Fruit fly (Drosophila melanogaster): ENCODE measurements around the gene chico.

chico gene

DNA sequence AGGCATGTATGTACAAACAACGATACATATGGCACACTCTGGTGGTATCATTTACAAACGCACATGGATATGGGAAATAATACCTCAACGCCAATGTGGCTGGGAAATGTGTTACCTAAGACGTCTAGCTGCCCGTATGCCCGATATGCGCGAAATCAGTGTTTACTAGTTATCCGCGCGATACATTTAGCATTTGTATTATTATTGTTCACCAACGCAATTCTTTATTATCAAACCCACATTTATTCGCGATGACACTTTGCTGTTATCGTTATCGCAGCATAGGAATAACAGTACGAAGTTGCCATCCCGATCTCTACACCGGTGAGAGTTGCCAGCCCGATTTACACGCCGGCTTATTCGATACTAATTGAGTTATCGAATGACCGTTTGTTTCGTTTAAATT lies at the start of gene chico:
Gene chico (minus strand): TSS at position 294 of the 406 bp plus-strand sequence.
- TF ChIP-seq Myc (optimal IDR thresholded peaks at IDR 0.05): no peak
- TF ChIP-seq psq (optimal IDR thresholded peaks at IDR 0.05): no peak
- no peak for TF ChIP-seq h (optimal IDR thresholded peaks at IDR 0.05)
- TF ChIP-seq ttk (optimal IDR thresholded peaks at IDR 0.05): no peak
- TF ChIP-seq insv (optimal IDR thresholded peaks at IDR 0.05): no peak
- TF ChIP-seq Sin3A (optimal IDR thresholded peaks at IDR 0.05): no peak

- TF ChIP-seq ttk (optimal IDR thresholded peaks at IDR 0.05) (no peak), h (optimal IDR thresholded peaks at IDR 0.05) (no peak), Myc (optimal IDR thresholded peaks at IDR 0.05) (no peak), Sin3A (optimal IDR thresholded peaks at IDR 0.05) (no peak), psq (optimal IDR thresholded peaks at IDR 0.05) (no peak), insv (optimal IDR thresholded peaks at IDR 0.05) (no peak)
These were observed 48.2 kb upstream of the chico start, which contains the start of gene Hand for dm6 chr2L:10294798-10295669. Gene Hand, minus strand, starts transcription at chr2L:10295385.

dm6 chr2L:10292066-10292560 lies 45.2 kb upstream of the chico start, which contains the start of gene Ufd4:
Gene Ufd4, minus strand, starts transcription at chr2L:10292365.
- TF ChIP-seq insv (optimal IDR thresholded peaks at IDR 0.05): no peak
- TF ChIP-seq Myc (optimal IDR thresholded peaks at IDR 0.05): no peak
- TF ChIP-seq h (optimal IDR thresholded peaks at IDR 0.05): no peak
- TF ChIP-seq ttk (optimal IDR thresholded peaks at IDR 0.05): no peak

DNA sequence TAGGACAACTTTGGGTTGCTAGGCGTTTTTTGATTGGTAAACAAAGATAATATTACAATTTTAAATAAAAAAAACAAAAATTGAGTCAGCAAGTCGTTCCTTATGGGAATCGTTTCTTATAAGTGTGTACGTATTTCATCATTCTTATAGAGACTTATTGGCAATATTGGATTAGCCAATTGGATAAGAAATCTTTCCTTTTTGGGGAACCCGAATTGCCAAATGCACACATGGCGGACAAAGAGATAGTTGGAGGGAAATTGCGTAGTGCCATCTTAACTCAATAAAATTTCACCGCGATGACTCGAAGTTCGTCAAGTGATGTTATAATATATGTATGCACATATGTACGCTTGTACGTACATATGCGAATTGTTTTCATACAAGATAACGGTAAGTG lies 44.4 kb upstream of the chico start:
- TF ChIP-seq psq (optimal IDR thresholded peaks at IDR 0.05): no peak
- no peak for TF ChIP-seq ttk (optimal IDR thresholded peaks at IDR 0.05)
- TF ChIP-seq Sin3A (optimal IDR thresholded peaks at IDR 0.05): no peak
- no peak for TF ChIP-seq h (optimal IDR thresholded peaks at IDR 0.05)
- no peak for TF ChIP-seq Myc (optimal IDR thresholded peaks at IDR 0.05)
- TF ChIP-seq insv (optimal IDR thresholded peaks at IDR 0.05): no peak

DNA sequence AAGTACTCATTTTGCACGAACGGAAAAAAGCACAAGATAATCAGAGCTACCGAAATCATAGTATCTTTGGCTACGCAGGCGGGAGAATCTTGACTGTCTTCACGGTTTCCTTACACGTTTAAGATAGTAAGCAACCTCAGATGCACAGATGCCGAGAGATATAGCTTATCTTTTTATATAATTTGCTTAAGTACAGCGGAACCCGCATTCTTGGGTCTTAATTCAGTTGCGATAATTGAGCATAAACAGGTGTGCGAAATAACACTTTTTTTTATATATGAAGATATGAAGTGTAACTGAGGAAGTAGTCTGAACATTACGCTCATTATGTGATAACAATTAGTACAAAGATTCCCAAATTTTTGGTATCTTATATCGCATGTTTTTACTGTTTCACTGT lies 33.9 kb upstream of the chico start, which contains the start of gene CG34043:
Gene CG34043 (minus strand): TSS at position 101 of the 400 bp plus-strand sequence.
- no peak for TF ChIP-seq insv (optimal IDR thresholded peaks at IDR 0.05)
- no peak for TF ChIP-seq psq (optimal IDR thresholded peaks at IDR 0.05)
- TF ChIP-seq h (optimal IDR thresholded peaks at IDR 0.05): no peak
- TF ChIP-seq Myc (optimal IDR thresholded peaks at IDR 0.05): no peak
- TF ChIP-seq Sin3A (optimal IDR thresholded peaks at IDR 0.05): no peak
- no peak for TF ChIP-seq ttk (optimal IDR thresholded peaks at IDR 0.05)

DNA sequence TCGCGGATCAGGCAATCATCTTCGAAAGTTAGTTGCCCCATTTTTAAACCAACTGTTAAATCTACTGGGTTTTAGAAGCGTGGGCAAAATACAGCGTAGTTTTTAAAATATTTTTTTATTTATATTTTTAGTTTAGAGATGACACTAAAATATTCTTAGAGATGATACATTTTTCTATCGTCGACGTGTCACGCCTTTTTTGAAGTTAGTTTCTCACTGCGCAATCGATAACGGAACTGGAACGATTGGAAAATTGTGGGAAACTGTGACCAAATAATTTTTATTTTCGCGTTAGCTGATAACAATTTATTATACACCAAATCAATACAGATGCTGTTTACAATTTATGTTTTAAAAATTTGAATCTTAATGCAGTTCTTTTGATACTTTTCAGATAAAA lies 31.8 kb upstream of the chico start, which contains the start of gene Utx:
Gene Utx (minus strand): TSS at position 154 of the 400 bp plus-strand sequence.
- TF ChIP-seq ttk (optimal IDR thresholded peaks at IDR 0.05) (no peak), h (optimal IDR thresholded peaks at IDR 0.05) (no peak), psq (optimal IDR thresholded peaks at IDR 0.05) (no peak), Sin3A (optimal IDR thresholded peaks at IDR 0.05) (no peak), insv (optimal IDR thresholded peaks at IDR 0.05) (no peak), Myc (optimal IDR thresholded peaks at IDR 0.05) (no peak)

- TF ChIP-seq Myc (optimal IDR thresholded peaks at IDR 0.05) (no peak), h (optimal IDR thresholded peaks at IDR 0.05) (no peak), psq (optimal IDR thresholded peaks at IDR 0.05) (no peak), ttk (optimal IDR thresholded peaks at IDR 0.05) (no peak), Sin3A (optimal IDR thresholded peaks at IDR 0.05) (no peak), insv (optimal IDR thresholded peaks at IDR 0.05) (no peak)
These were observed 30.5 kb upstream of the chico start for dm6 chr2L:10277362-10277761.

DNA sequence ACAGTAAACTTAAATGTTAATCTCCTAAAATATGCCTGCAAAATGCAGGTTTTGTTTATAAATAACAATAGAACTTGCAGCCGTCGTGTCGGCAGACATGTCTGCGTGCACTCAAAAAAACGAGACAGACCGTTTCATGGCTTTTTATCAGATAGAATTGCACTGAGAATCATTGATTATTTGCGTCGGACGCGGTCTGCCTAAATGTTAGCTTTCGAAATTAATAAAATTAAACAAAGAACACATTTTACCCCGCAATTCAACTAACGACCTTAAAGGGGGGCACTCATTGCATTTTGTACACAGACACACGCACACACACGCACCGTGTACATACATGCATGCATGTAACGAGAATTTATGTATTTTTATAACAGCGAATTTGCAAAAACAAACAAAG lies 30.0 kb upstream of the chico start:
- TF ChIP-seq psq (optimal IDR thresholded peaks at IDR 0.05): no peak
- no peak for TF ChIP-seq h (optimal IDR thresholded peaks at IDR 0.05)
- no peak for TF ChIP-seq Sin3A (optimal IDR thresholded peaks at IDR 0.05)
- TF ChIP-seq Myc (optimal IDR thresholded peaks at IDR 0.05): no peak
- TF ChIP-seq insv (optimal IDR thresholded peaks at IDR 0.05): no peak
- no peak for TF ChIP-seq ttk (optimal IDR thresholded peaks at IDR 0.05)

DNA sequence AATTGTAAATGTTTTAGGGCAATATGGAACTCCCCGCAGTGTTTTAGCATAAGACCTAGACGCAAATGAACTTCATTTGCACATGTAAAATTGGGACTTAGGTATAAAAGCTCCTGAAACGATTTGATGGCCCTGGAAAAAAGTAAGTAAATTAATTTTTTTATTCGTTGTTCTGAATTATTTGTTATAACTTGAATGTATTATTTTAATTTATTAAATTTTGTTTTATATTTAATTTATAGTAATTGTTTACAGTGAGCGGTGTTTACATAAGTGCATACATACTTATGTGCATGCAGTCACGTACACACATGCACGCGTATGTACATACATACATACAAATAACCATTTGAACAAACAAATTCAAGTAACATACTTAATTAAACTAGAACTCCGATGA lies 29.6 kb upstream of the chico start:
- TF ChIP-seq Myc (optimal IDR thresholded peaks at IDR 0.05) (no peak), psq (optimal IDR thresholded peaks at IDR 0.05) (no peak), Sin3A (optimal IDR thresholded peaks at IDR 0.05) (no peak), insv (optimal IDR thresholded peaks at IDR 0.05) (no peak), ttk (optimal IDR thresholded peaks at IDR 0.05) (no peak), h (optimal IDR thresholded peaks at IDR 0.05) (no peak)

- no peak for TF ChIP-seq ttk (optimal IDR thresholded peaks at IDR 0.05)
- TF ChIP-seq h (optimal IDR thresholded peaks at IDR 0.05): no peak
- TF ChIP-seq Myc (optimal IDR thresholded peaks at IDR 0.05): no peak
- TF ChIP-seq Sin3A (optimal IDR thresholded peaks at IDR 0.05): no peak
- TF ChIP-seq psq (optimal IDR thresholded peaks at IDR 0.05): no peak
- no peak for TF ChIP-seq insv (optimal IDR thresholded peaks at IDR 0.05)
These were observed 25.3 kb upstream of the chico start, which contains the start of gene trk for dm6 chr2L:10272224-10272623. Gene trk, minus strand, starts transcription at chr2L:10272324.

dm6 chr2L:10269854-10270253 lies 23.0 kb upstream of the chico start, which contains the start of gene Mulk:
Gene Mulk, plus strand, starts transcription at chr2L:10270051.
- no peak for TF ChIP-seq ttk (optimal IDR thresholded peaks at IDR 0.05)
- TF ChIP-seq h (optimal IDR thresholded peaks at IDR 0.05): no peak
- no peak for TF ChIP-seq Myc (optimal IDR thresholded peaks at IDR 0.05)
- TF ChIP-seq insv (optimal IDR thresholded peaks at IDR 0.05): no peak
- TF ChIP-seq Sin3A (optimal IDR thresholded peaks at IDR 0.05): no peak
- no peak for TF ChIP-seq psq (optimal IDR thresholded peaks at IDR 0.05)

DNA sequence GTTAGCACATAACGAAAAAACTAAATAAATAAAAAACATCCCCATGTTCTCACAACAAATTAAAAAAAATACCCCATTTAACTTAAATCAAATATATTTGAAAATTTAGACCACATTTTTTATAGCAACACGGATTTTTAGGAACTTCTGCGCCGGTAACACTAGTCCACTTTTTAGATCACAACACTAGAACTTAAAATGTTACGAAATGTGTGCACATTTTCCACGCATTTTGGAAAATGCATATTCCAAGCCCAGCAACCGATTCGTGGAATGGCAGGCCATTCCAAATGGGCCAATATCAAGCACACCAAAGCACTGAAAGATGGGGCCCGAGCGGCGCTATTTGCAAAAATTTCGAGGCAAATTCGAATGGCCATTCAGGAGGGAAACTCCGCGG lies 21.8 kb upstream of the chico start, which contains the start of gene CG4957:
Gene CG4957 (plus strand): TSS at position 185 of the 400 bp plus-strand sequence.
- TF ChIP-seq h (optimal IDR thresholded peaks at IDR 0.05): no peak
- no peak for TF ChIP-seq psq (optimal IDR thresholded peaks at IDR 0.05)
- TF ChIP-seq Myc (optimal IDR thresholded peaks at IDR 0.05): no peak
- TF ChIP-seq ttk (optimal IDR thresholded peaks at IDR 0.05): no peak
- TF ChIP-seq Sin3A (optimal IDR thresholded peaks at IDR 0.05): no peak
- no peak for TF ChIP-seq insv (optimal IDR thresholded peaks at IDR 0.05)

All from Kc167 (cell line).